Fruit fly (Drosophila melanogaster): ENCODE measurements around the gene CG9686.
A peak's percentile ranks its signal among the peaks of the same experiment; 100 is the strongest.

The CG9686 gene

dm6 chrX:9875948-9876853 lies 3.5 kb upstream of the CG9686 start, which contains the start of gene CG15247 (continued):
- TF ChIP-seq CG1529 (GFP tag; optimal IDR thresholded peaks at IDR 0.05) = peak; percentile 36
- peak; percentile 33 for TF ChIP-seq CG5180 (GFP tag; optimal IDR thresholded peaks at IDR 0.05)
- TF ChIP-seq dan (GFP tag; IDR thresholded peaks at IDR 0.05) = no peak
- TF ChIP-seq CG12219 (GFP tag; optimal IDR thresholded peaks at IDR 0.05) = peak; percentile 62
- peak; percentile 84 for TF ChIP-seq CG32772 (GFP tag; IDR thresholded peaks at IDR 0.05)
- no peak for TF ChIP-seq Doc3 (GFP tag; IDR thresholded peaks at IDR 0.05; ENCODE audit: partially characterized antibody)
- 0 out of 4 replicates have a peak, but pooled peaks have one; percentile 63 for TF ChIP-seq chinmo (GFP tag; IDR thresholded peaks at IDR 0.05; ENCODE audit: partially characterized antibody)
- TF ChIP-seq tna (GFP tag; IDR thresholded peaks at IDR 0.05; ENCODE audit: partially characterized antibody) = 0 out of 2 replicates have a peak, but pooled peaks have one; percentile 12
- peak; percentile 75 for TF ChIP-seq fd96Cb (tag; optimal IDR thresholded peaks at IDR 0.05)
- TF ChIP-seq dmrt99B (tag; optimal IDR thresholded peaks at IDR 0.05) = peak; percentile 81
- TF ChIP-seq Spps (tag; optimal IDR thresholded peaks at IDR 0.05) = peak; percentile 28
- peak; percentile 68 for TF ChIP-seq CG31441 (GFP tag; IDR thresholded peaks at IDR 0.05)
- peak; percentile 67 for TF ChIP-seq CG9727 (GFP tag; optimal IDR thresholded peaks at IDR 0.05)
- TF ChIP-seq CG17612 (GFP tag; IDR thresholded peaks at IDR 0.05) = peak; percentile 63
- TF ChIP-seq H15 (GFP tag; IDR thresholded peaks at IDR 0.05) = peak; percentile 81
- peak; percentile 90 for TF ChIP-seq dysf (GFP tag; IDR thresholded peaks at IDR 0.05)
- TF ChIP-seq pfk (GFP tag; optimal IDR thresholded peaks at IDR 0.05) = no peak
- TF ChIP-seq CG11085 (GFP tag; IDR thresholded peaks at IDR 0.05) = peak; percentile 63
- TF ChIP-seq CG8089 (GFP tag; optimal IDR thresholded peaks at IDR 0.05) = peak; percentile 33
- peak; percentile 96 for TF ChIP-seq sr (GFP tag; IDR thresholded peaks at IDR 0.05)
- TF ChIP-seq CG11560 (tag; IDR thresholded peaks at IDR 0.05) = peak; percentile 65; the same call in 2 of the 3 replicates
- TF ChIP-seq Xbp1 (GFP tag; optimal IDR thresholded peaks at IDR 0.05) = peak; percentile 77
- TF ChIP-seq CG13775 (GFP tag; optimal IDR thresholded peaks at IDR 0.05) = peak; percentile 60
- TF ChIP-seq CG13624 (GFP tag; optimal IDR thresholded peaks at IDR 0.05) = peak; percentile 79
- no peak for TF ChIP-seq ftz-f1 (GFP tag; optimal IDR thresholded peaks at IDR 0.05)
- TF ChIP-seq CG14860 (GFP tag; IDR thresholded peaks at IDR 0.05; ENCODE audit: partially characterized antibody) = no peak
- TF ChIP-seq zen (tag; optimal IDR thresholded peaks at IDR 0.05) = peak; percentile 40
- peak; percentile 61 for TF ChIP-seq CG4820 (GFP tag; optimal IDR thresholded peaks at IDR 0.05)
- TF ChIP-seq CG3995 (GFP tag; optimal IDR thresholded peaks at IDR 0.05) = peak; percentile 28
- peak; percentile 13 for TF ChIP-seq CG12236 (GFP tag; optimal IDR thresholded peaks at IDR 0.05)
- peak; percentile 14 for TF ChIP-seq Vsx1 (GFP tag; optimal IDR thresholded peaks at IDR 0.05)
- no peak for TF ChIP-seq dimm (GFP tag; IDR thresholded peaks at IDR 0.05)
- TF ChIP-seq scrt (GFP tag; optimal IDR thresholded peaks at IDR 0.05) = peak; percentile 47
- TF ChIP-seq zf30C (GFP tag; optimal IDR thresholded peaks at IDR 0.05) = no peak
- TF ChIP-seq Xrp1 (GFP tag; IDR thresholded peaks at IDR 0.05) = peak; percentile 83
- TF ChIP-seq CG31388 (GFP tag; optimal IDR thresholded peaks at IDR 0.05) = peak; percentile 1
- peak in 1 of 2 experiments; percentile 6 for TF ChIP-seq crp (GFP tag; optimal IDR thresholded peaks at IDR 0.05)
- peak; percentile 51 for TF ChIP-seq Atf-2 (GFP tag; optimal IDR thresholded peaks at IDR 0.05)
- TF ChIP-seq CG16813 (GFP tag; IDR thresholded peaks at IDR 0.05; ENCODE audit: partially characterized antibody) = no peak
- TF ChIP-seq slbo (GFP tag; IDR thresholded peaks at IDR 0.05) = peak; percentile 90
- TF ChIP-seq CG1024 (GFP tag; IDR thresholded peaks at IDR 0.05) = peak; percentile 52; the same call in 1 of the 2 replicates
- no peak for TF ChIP-seq CG3838 (GFP tag; optimal IDR thresholded peaks at IDR 0.05)
- TF ChIP-seq CG18262 (tag; optimal IDR thresholded peaks at IDR 0.05) = peak; percentile 60
- peak; percentile 33 for TF ChIP-seq slou (GFP tag; optimal IDR thresholded peaks at IDR 0.05)
- peak; percentile 55 for TF ChIP-seq CG18476 (GFP tag; optimal IDR thresholded peaks at IDR 0.05)
- TF ChIP-seq Atf3 (GFP tag; optimal IDR thresholded peaks at IDR 0.05) = peak; percentile 11
- TF ChIP-seq mam (GFP tag; optimal IDR thresholded peaks at IDR 0.05) = peak; percentile 80
- TF ChIP-seq bowl (GFP tag; IDR thresholded peaks at IDR 0.05) = peak; percentile 43; the same call in 1 of the 2 replicates

All from whole organism, embryonic.